Fruit fly (Drosophila melanogaster) whole organism, prepupa: ENCODE results near the gene Pstk.

Experiments
- Blimp-1 ChIP-seq: fragments of 200-800 bp; sonication (Bioruptor generic); optimal IDR thresholded peaks from 3 replicates; lab custom pipeline; 2017; ENCODE audit warnings: missing biosample characterization, missing genetic modification characterization, mild to moderate bottlenecking, moderate library complexity, missing genetic modification reagents
- CG11762 ChIP-seq: fragments of 200-800 bp; sonication (Bioruptor generic); optimal IDR thresholded peaks from 3 replicates; lab custom pipeline; 2016; ENCODE audit warnings: missing biosample characterization, missing genetic modification characterization; ENCODE audit not compliant: insufficient read depth
- CG11902 ChIP-seq: fragments of 200-800 bp; sonication (Bioruptor generic); optimal IDR thresholded peaks from 3 replicates; lab custom pipeline; 2016; ENCODE audit warnings: missing biosample characterization, missing genetic modification characterization
- CG15336 ChIP-seq: fragments of 200-800 bp; sonication (Bioruptor generic); IDR thresholded peaks from 2 replicates; pipeline ENCODE4 v1.3.6; 2022; ENCODE audit warnings: missing biosample characterization, missing genetic modification characterization
- CG1621 ChIP-seq: fragments of 200-800 bp; sonication (Bioruptor generic); optimal IDR thresholded peaks from 3 replicates; lab custom pipeline; 2018; ENCODE audit warnings: missing biosample characterization, mild to moderate bottlenecking, missing genetic modification characterization
- CG16779 ChIP-seq: fragments of 200-800 bp; sonication (Bioruptor generic); optimal IDR thresholded peaks from 3 replicates; lab custom pipeline; 2017; ENCODE audit warnings: missing biosample characterization, mild to moderate bottlenecking, missing genetic modification characterization
- CG3032 ChIP-seq: fragments of 200-800 bp; optimal IDR thresholded peaks from 2 replicates; lab custom pipeline; 2019; ENCODE audit warnings: missing biosample characterization, mild to moderate bottlenecking, missing genetic modification characterization, moderate library complexity
- CG31627 ChIP-seq: fragments of 200-800 bp; sonication (Bioruptor generic); optimal IDR thresholded peaks from 3 replicates; lab custom pipeline; 2016; ENCODE audit warnings: missing biosample characterization, missing genetic modification characterization
- CG32006 ChIP-seq: fragments of 200-800 bp; sonication (Bioruptor generic); optimal IDR thresholded peaks from 3 replicates; lab custom pipeline; 2017; ENCODE audit warnings: missing biosample characterization, mild to moderate bottlenecking, missing genetic modification characterization
- CG34406 ChIP-seq: fragments of 200-800 bp; sonication (Bioruptor generic); optimal IDR thresholded peaks from 3 replicates; lab custom pipeline; 2016; ENCODE audit warnings: missing biosample characterization, missing genetic modification characterization
- CG4318 ChIP-seq: fragments of 200-800 bp; sonication (Bioruptor generic); optimal IDR thresholded peaks from 3 replicates; lab custom pipeline; 2017; ENCODE audit warnings: missing biosample characterization, mild to moderate bottlenecking, missing genetic modification characterization
- CG6163 ChIP-seq: fragments of 200-800 bp; sonication (Bioruptor generic); IDR thresholded peaks from 3 replicates; pipeline ENCODE4 v1.3.6; 2022; ENCODE audit warnings: missing biosample characterization, missing genetic modification characterization
- CG6276 ChIP-seq: fragments of 200-800 bp; sonication (Bioruptor generic); optimal IDR thresholded peaks from 2 replicates; lab custom pipeline; 2017; ENCODE audit warnings: missing biosample characterization, mild to moderate bottlenecking, missing genetic modification characterization
- CG6808 ChIP-seq: fragments of 200-800 bp; sonication (Bioruptor generic); optimal IDR thresholded peaks from 3 replicates; lab custom pipeline; 2017; ENCODE audit warnings: missing biosample characterization, missing genetic modification characterization, mild to moderate bottlenecking, moderate library complexity, missing genetic modification reagents
- CG6854 ChIP-seq: fragments of 200-800 bp; sonication (Bioruptor generic); optimal IDR thresholded peaks from 2 replicates; lab custom pipeline; 2017; ENCODE audit warnings: missing biosample characterization, mild to moderate bottlenecking, missing genetic modification characterization
- CG8119 ChIP-seq: fragments of 200-800 bp; sonication (Bioruptor generic); IDR thresholded peaks from 3 replicates; pipeline ENCODE4 v1.3.6; 2022; ENCODE audit warnings: missing biosample characterization, missing genetic modification characterization
- CG8319 ChIP-seq: fragments of 200-800 bp; sonication (Bioruptor generic); optimal IDR thresholded peaks from 3 replicates; lab custom pipeline; 2016; ENCODE audit warnings: missing biosample characterization, missing genetic modification characterization
- CG8632 ChIP-seq: fragments of 200-800 bp; sonication (Bioruptor generic); optimal IDR thresholded peaks from 3 replicates; lab custom pipeline; 2016; ENCODE audit warnings: missing biosample characterization, missing genetic modification characterization
- CG9139 ChIP-seq: fragments of 200-800 bp; sonication (Bioruptor generic); optimal IDR thresholded peaks from 3 replicates; lab custom pipeline; 2017; ENCODE audit warnings: missing biosample characterization, mild to moderate bottlenecking, missing genetic modification characterization
- Eip78C ChIP-seq: fragments of 200-800 bp; sonication (Bioruptor generic); peaks from one replicate; lab custom pipeline; 2016; ENCODE audit warnings: missing biosample characterization, missing genetic modification characterization
- Eip93F ChIP-seq: fragments of 200-800 bp; sonication (Bioruptor generic); optimal IDR thresholded peaks from 2 replicates; lab custom pipeline; 2016; ENCODE audit warnings: missing biosample characterization, mild to moderate bottlenecking, missing genetic modification characterization
- Ets21C ChIP-seq: fragments of 200-800 bp; sonication (Bioruptor generic); optimal IDR thresholded peaks from 3 replicates; lab custom pipeline; 2016; ENCODE audit warnings: missing biosample characterization, missing genetic modification characterization
- Ets96B ChIP-seq: fragments of 200-800 bp; optimal IDR thresholded peaks from 2 replicates; lab custom pipeline; 2019; ENCODE audit warnings: missing biosample characterization, mild to moderate bottlenecking, missing genetic modification characterization, moderate library complexity
- Hr39 ChIP-seq: fragments of 200-800 bp; sonication (Bioruptor generic); optimal IDR thresholded peaks from 2 replicates; lab custom pipeline; 2016; ENCODE audit warnings: missing biosample characterization, missing genetic modification characterization
- Lpt ChIP-seq: fragments of 200-800 bp; sonication (Bioruptor generic); optimal IDR thresholded peaks from 3 replicates; lab custom pipeline; 2016; ENCODE audit warnings: missing biosample characterization, missing genetic modification characterization
- Met ChIP-seq: fragments of 200-800 bp; sonication (Bioruptor generic); optimal IDR thresholded peaks from 3 replicates; lab custom pipeline; 2016; ENCODE audit warnings: missing biosample characterization, missing genetic modification characterization
- Sox15 ChIP-seq: fragments of 200-800 bp; sonication (Bioruptor generic); optimal IDR thresholded peaks from 3 replicates; lab custom pipeline; 2016; ENCODE audit warnings: missing biosample characterization, missing genetic modification characterization
- achi ChIP-seq: fragments of 200-800 bp; sonication (Bioruptor generic); optimal IDR thresholded peaks from 3 replicates; lab custom pipeline; 2016; ENCODE audit warnings: missing biosample characterization, missing genetic modification characterization
- acj6 ChIP-seq: fragments of 200-800 bp; sonication (Bioruptor generic); optimal IDR thresholded peaks from 3 replicates; lab custom pipeline; 2016; ENCODE audit warnings: missing biosample characterization, missing genetic modification characterization
- dsx ChIP-seq: fragments of 200-800 bp; optimal IDR thresholded peaks from 3 replicates; lab custom pipeline; 2019; ENCODE audit warnings: missing biosample characterization, mild to moderate bottlenecking, missing genetic modification characterization, moderate library complexity; ENCODE audit not compliant: poor library complexity, severe bottlenecking
- eg ChIP-seq: fragments of 200-800 bp; sonication (Bioruptor generic); IDR thresholded peaks from 3 replicates; pipeline ENCODE4 v1.3.6; 2022; ENCODE audit warnings: missing biosample characterization, missing genetic modification characterization
- esn ChIP-seq: fragments of 200-800 bp; sonication (Bioruptor generic); optimal IDR thresholded peaks from 2 replicates; lab custom pipeline; 2016; ENCODE audit warnings: missing biosample characterization, mild to moderate bottlenecking, missing genetic modification characterization, moderate library complexity
- fd85E ChIP-seq: fragments of 200-800 bp; sonication (Bioruptor generic); optimal IDR thresholded peaks from 3 replicates; lab custom pipeline; 2016; ENCODE audit warnings: missing biosample characterization, missing genetic modification characterization
- fkh ChIP-seq: fragments of 200-800 bp; sonication (Bioruptor generic); optimal IDR thresholded peaks from 3 replicates; lab custom pipeline; 2017; ENCODE audit warnings: missing biosample characterization, mild to moderate bottlenecking, missing genetic modification characterization, moderate library complexity
- lz ChIP-seq: fragments of 200-800 bp; sonication (Bioruptor generic); optimal IDR thresholded peaks from 3 replicates; lab custom pipeline; 2016; ENCODE audit warnings: missing biosample characterization, missing genetic modification characterization
- pdm3 ChIP-seq: fragments of 200-800 bp; sonication (Bioruptor generic); optimal IDR thresholded peaks from 3 replicates; lab custom pipeline; 2016; ENCODE audit warnings: missing biosample characterization, missing genetic modification characterization
- spab ChIP-seq: fragments of 200-800 bp; sonication (Bioruptor generic); optimal IDR thresholded peaks from 2 replicates; lab custom pipeline; 2017; ENCODE audit warnings: missing biosample characterization, mild to moderate bottlenecking, missing genetic modification characterization, missing genetic modification reagents
- ss ChIP-seq, 2 experiments: fragments of 200-800 bp; sonication (Bioruptor generic); optimal IDR thresholded peaks; 2 replicates in 1 of 2; 3 replicates in 1 of 2; lab custom pipeline; 2017 to 2018; ENCODE audit warnings: mild to moderate bottlenecking in 2 of 2, missing biosample characterization in 2 of 2, missing genetic modification characterization in 2 of 2, moderate library complexity in 1 of 2
- svp ChIP-seq: fragments of 200-800 bp; sonication (Bioruptor generic); peaks from one replicate; lab custom pipeline; 2016; ENCODE audit warnings: missing biosample characterization, missing genetic modification characterization
- topi ChIP-seq: fragments of 200-800 bp; sonication (Bioruptor generic); optimal IDR thresholded peaks from 3 replicates; lab custom pipeline; 2016; ENCODE audit warnings: missing biosample characterization, missing genetic modification characterization
- vri ChIP-seq: fragments of 200-800 bp; sonication (Bioruptor generic); optimal IDR thresholded peaks from 3 replicates; lab custom pipeline; 2016; ENCODE audit warnings: missing biosample characterization, mild to moderate bottlenecking, missing genetic modification characterization

The Pstk gene

DNA sequence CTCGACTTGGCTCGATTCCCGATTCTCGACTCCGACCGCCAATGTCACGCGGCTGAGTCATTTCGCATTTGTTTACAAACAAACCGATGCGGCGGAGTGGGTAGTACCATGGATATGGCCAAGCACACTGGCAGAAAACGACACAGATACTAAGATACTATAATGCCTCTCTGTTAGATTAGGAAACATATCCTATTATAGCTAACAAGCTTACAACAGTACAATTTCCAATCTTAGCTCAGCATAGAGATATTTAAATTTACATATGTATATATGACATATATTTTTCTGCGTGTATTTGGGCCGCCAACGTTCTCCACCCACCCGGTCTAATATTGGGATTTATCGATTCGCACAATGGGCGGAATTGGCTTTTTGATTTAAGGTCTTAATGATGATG is 14.4 kb downstream of the Pstk start (continued):
- TF ChIP-seq Eip78C (GFP tag; lab: Kevin White, UChicago) (peak; percentile 92), CG11762 (GFP tag; lab: Kevin White, UChicago) (peak; percentile 40), fd85E (no peak), CG34406 (peak; percentile 44), CG3032 (peak; percentile 68), dsx (peak; percentile 66), Ets96B (peak; percentile 68)

DNA sequence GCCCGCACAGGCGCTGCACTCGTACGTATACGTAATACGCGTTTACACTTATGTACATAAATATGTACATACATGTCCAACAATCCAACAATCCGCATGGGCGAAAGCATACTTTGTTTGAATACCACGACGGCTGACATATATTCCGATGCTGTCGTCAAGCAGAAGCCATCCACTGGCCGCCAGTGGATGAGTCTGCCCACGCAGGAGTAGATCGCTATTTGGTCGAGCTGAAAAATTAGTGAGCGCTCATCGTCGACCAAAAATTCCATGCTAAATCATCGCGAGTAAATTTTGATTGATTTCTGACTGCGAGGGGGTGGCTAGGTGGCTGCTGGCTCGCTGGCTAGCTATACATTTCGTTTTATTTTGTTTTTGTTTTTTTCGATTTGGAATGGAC is 15.9 kb downstream of the Pstk start:
- TF ChIP-seq fkh (GFP tag; lab: Kevin White, UChicago): peak; percentile 9
- TF ChIP-seq Met: no peak

- TF ChIP-seq topi (GFP tag; lab: Kevin White, UChicago) (no peak), CG9139 (GFP tag; lab: Kevin White, UChicago) (no peak), Ets21C (GFP tag; lab: Kevin White, UChicago) (no peak), esn (GFP tag; lab: Kevin White, UChicago) (no peak), CG6854 (GFP tag; lab: Kevin White, UChicago) (no peak), CG3032 (peak; percentile 12), svp (GFP tag; lab: Kevin White, UChicago) (peak; percentile 22), Lpt (GFP tag; lab: Kevin White, UChicago) (no peak), Hr39 (no peak), lz (GFP tag; lab: Kevin White, UChicago) (no peak), vri (GFP tag; lab: Kevin White, UChicago) (no peak), CG31627 (GFP tag; lab: Kevin White, UChicago) (no peak), fkh (GFP tag; lab: Kevin White, UChicago) (peak; percentile 2), CG8632 (GFP tag; lab: Kevin White, UChicago) (no peak)
Observed at dm6 chrX:19601644-19602043, 16.7 kb downstream of the Pstk start, which contains the start of gene CG14220. Gene CG14220 (minus strand): TSS chrX:19601851.

DNA sequence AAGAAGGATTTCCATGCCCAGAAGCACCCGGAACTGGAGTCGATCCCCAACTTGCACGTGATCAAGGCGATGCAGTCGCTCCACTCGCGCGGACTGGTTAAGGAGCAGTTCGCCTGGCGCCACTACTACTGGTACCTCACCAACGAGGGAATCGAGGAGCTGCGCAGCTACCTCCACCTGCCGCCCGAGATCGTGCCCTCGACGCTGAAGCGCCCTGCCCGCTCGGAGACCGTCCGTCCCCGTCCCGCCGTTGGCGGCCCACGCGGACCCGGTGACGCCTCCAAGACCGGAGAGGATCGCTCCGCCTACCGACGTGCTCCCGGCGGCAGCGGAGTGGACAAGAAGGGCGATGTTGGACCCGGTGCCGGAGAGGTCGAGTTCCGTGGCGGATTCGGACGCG is 19.8 kb downstream of the Pstk start:
- TF ChIP-seq CG4318 (no peak), topi (GFP tag; lab: Kevin White, UChicago) (no peak), CG6808 (GFP tag; lab: Kevin White, UChicago) (no peak), Eip78C (GFP tag; lab: Kevin White, UChicago) (no peak), Sox15 (GFP tag; lab: Kevin White, UChicago) (no peak), CG9139 (GFP tag; lab: Kevin White, UChicago) (no peak)

- no peak for TF ChIP-seq Eip93F (GFP tag; lab: Kevin White, UChicago)
- TF ChIP-seq CG34406: peak; percentile 87
- no peak for TF ChIP-seq CG4318
- TF ChIP-seq spab: peak; percentile 63
- TF ChIP-seq Hr39: peak; percentile 77
- TF ChIP-seq eg (GFP tag; lab: Robert Waterston, UW): peak; percentile 87
- TF ChIP-seq CG6276 (GFP tag; lab: Kevin White, UChicago): peak; percentile 39
- peak; percentile 86 for TF ChIP-seq CG16779 (tag; lab: Kevin White, UChicago)
- TF ChIP-seq esn (GFP tag; lab: Kevin White, UChicago): peak; percentile 90
- TF ChIP-seq CG11762 (GFP tag; lab: Kevin White, UChicago): peak; percentile 80
- peak; percentile 74 for TF ChIP-seq CG8319 (GFP tag; lab: Kevin White, UChicago)
- peak; percentile 89 for TF ChIP-seq topi (GFP tag; lab: Kevin White, UChicago)
- TF ChIP-seq CG1621 (tag; lab: Kevin White, UChicago): peak; percentile 73
- peak; percentile 86 for TF ChIP-seq fkh (GFP tag; lab: Kevin White, UChicago)
- TF ChIP-seq CG6163 (GFP tag; lab: Robert Waterston, UW): peak; percentile 89
- peak; percentile 85 for TF ChIP-seq achi (GFP tag; lab: Kevin White, UChicago)
- peak; percentile 45 for TF ChIP-seq CG15336 (GFP tag; lab: Robert Waterston, UW)
- TF ChIP-seq Blimp-1: peak; percentile 81
- TF ChIP-seq fd85E: peak; percentile 62
- no peak for TF ChIP-seq CG8119
- TF ChIP-seq vri (GFP tag; lab: Kevin White, UChicago): peak; percentile 84
- TF ChIP-seq pdm3 (GFP tag; lab: Kevin White, UChicago): peak; percentile 83
- peak; percentile 86 to 95 for TF ChIP-seq ss (GFP tag; optimal IDR thresholded peaks at IDR 0.05; lab: Kevin White, UChicago)
- peak; percentile 51 for TF ChIP-seq Lpt (GFP tag; lab: Kevin White, UChicago)
- TF ChIP-seq Sox15 (GFP tag; lab: Kevin White, UChicago): peak; percentile 54
- peak; percentile 70 for TF ChIP-seq svp (GFP tag; lab: Kevin White, UChicago)
- TF ChIP-seq CG32006 (GFP tag; lab: Kevin White, UChicago): peak; percentile 52
- peak; percentile 79 for TF ChIP-seq acj6 (GFP tag; lab: Kevin White, UChicago)
- peak; percentile 57 for TF ChIP-seq CG11902 (GFP tag; lab: Kevin White, UChicago)
Observed at dm6 chrX:19597684-19598363, 20.5 kb downstream of the Pstk start, which contains the start of gene RpS10b. Gene RpS10b (plus strand): TSS chrX:19598031.
